Worm (Caenorhabditis elegans): ENCODE measurements around the gene F43G6.10.

The F43G6.10 gene

ce11 chrII:11813895-11814369 lies 4.8 kb downstream of the F43G6.10 start, which contains the start of gene F43G6.8:
F43G6.8 (minus strand) TSS chrII:11814092.
- TF ChIP-seq ceh-31 (tag; optimal IDR thresholded peaks at IDR 0.05) = peak; percentile 28
- TF ChIP-seq ref-2 (tag; optimal IDR thresholded peaks at IDR 0.05) = peak; percentile 20
- TF ChIP-seq hlh-30 (tag; optimal IDR thresholded peaks at IDR 0.05; ENCODE audit: insufficient read depth) = peak; percentile 84
- TF ChIP-seq ceh-34 (tag; optimal IDR thresholded peaks at IDR 0.05) = no peak
- peak; percentile 26 for TF ChIP-seq tbx-2 (tag; optimal IDR thresholded peaks at IDR 0.05)
- TF ChIP-seq ceh-18 (tag; optimal IDR thresholded peaks at IDR 0.05) = peak; percentile 14
- no peak for TF ChIP-seq fax-1 (tag; optimal IDR thresholded peaks at IDR 0.05)
- no peak for TF ChIP-seq syd-9 (tag; optimal IDR thresholded peaks at IDR 0.05)
- no peak for TF ChIP-seq dve-1 (tag; optimal IDR thresholded peaks at IDR 0.05)
- TF ChIP-seq hlh-8 (tag; optimal IDR thresholded peaks at IDR 0.05) = no peak
- TF ChIP-seq unc-55 (GFP tag; optimal IDR thresholded peaks at IDR 0.05) = no peak
- peak; percentile 21 for TF ChIP-seq nfya-1 (tag; optimal IDR thresholded peaks at IDR 0.05)

DNA sequence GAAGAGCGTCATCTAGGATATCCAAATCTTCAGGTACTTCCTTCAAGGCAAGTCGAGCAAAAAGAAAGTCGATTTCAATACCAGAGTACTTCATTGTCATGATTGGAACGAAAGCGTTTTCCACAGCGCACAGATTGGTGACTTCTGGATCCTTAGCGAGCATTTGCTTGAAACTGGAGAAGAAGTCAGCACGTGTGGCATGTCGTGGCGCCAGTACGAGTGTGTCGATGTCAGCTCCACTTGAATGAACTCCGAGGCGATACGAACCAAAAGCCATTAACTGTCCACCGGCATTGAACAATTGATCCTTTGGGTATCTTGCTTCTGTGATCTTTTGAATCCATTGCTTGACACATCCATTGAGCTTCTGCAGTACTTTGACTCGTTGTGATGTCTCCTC lies 6.9 kb downstream of the F43G6.10 start:
- TF ChIP-seq tbx-7 (tag; optimal IDR thresholded peaks at IDR 0.05) = no peak

ce11 chrII:11816475-11816874 lies 7.3 kb downstream of the F43G6.10 start, which contains the start of gene pap-3:
pap-3 (minus strand) TSS chrII:11816575.
- TF ChIP-seq elt-2 (tag; optimal IDR thresholded peaks at IDR 0.05) = no peak
- TF ChIP-seq hlh-30 (tag; optimal IDR thresholded peaks at IDR 0.05; ENCODE audit: insufficient read depth) = no peak

DNA sequence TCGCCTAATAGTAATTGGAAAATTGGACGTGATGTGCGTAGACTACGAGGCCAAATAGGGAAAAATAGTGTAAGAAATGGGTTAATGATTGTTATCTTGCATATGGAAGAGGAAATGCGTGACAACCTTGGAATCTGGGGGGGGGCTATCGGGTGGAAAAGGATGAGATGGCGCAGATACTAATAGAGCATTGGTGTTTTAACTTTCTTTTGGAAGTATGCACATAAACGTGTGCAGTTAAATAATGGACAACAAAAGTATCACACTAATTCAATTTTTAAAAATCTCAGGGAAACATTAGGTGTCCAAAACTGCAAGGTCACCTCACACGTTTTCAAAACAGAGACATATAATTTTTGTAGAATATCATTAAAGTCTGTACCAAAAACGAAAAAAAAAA lies 10.7 kb downstream of the F43G6.10 start, which contains the start of gene Y6D1A.2:
TSS of gene Y6D1A.2 (minus strand) at position 101 of the 400 bp plus-strand sequence.
- TF ChIP-seq ceh-31 (tag; optimal IDR thresholded peaks at IDR 0.05) = no peak
- no peak for TF ChIP-seq ceh-30 (tag; optimal IDR thresholded peaks at IDR 0.05)

- TF ChIP-seq ceh-45 (GFP tag; IDR thresholded peaks at IDR 0.05) (no peak), unc-55 (GFP tag; optimal IDR thresholded peaks at IDR 0.05) (no peak), ceh-6 (GFP tag; optimal IDR thresholded peaks at IDR 0.05) (no peak), gmeb-2 (tag; optimal IDR thresholded peaks at IDR 0.05) (no peak), unc-86 (tag; optimal IDR thresholded peaks at IDR 0.05) (no peak), pha-2 (tag; optimal IDR thresholded peaks at IDR 0.05) (no peak), T23F11.4 (GFP tag; optimal IDR thresholded peaks at IDR 0.05) (no peak), hlh-8 (tag; optimal IDR thresholded peaks at IDR 0.05) (no peak), ceh-9 (tag; optimal IDR thresholded peaks at IDR 0.05) (no peak), pag-3 (tag; optimal IDR thresholded peaks at IDR 0.05; ENCODE audit: borderline replicate concordance) (no peak)
These were observed 14.6 kb downstream of the F43G6.10 start, which contains the start of gene Y6D1A.1 for ce11 chrII:11823566-11824308. Y6D1A.1 (minus strand) TSS chrII:11823616.

ce11 chrII:11829920-11830319 lies 20.8 kb downstream of the F43G6.10 start, which contains the start of gene pes-5:
pes-5 (minus strand) TSS chrII:11830020.
- TF ChIP-seq lim-6 (tag; optimal IDR thresholded peaks at IDR 0.05) = no peak
- TF ChIP-seq dmd-4 (tag; optimal IDR thresholded peaks at IDR 0.05; ENCODE audit: borderline replicate concordance) = no peak
- no peak for TF ChIP-seq tbx-2 (tag; optimal IDR thresholded peaks at IDR 0.05)
- no peak for TF ChIP-seq ceh-6 (GFP tag; optimal IDR thresholded peaks at IDR 0.05)
- no peak for TF ChIP-seq eyg-1 (tag; optimal IDR thresholded peaks at IDR 0.05)
- TF ChIP-seq dve-1 (tag; optimal IDR thresholded peaks at IDR 0.05) = no peak
- no peak for TF ChIP-seq che-1 (tag; optimal IDR thresholded peaks at IDR 0.05)
- no peak for TF ChIP-seq pag-3 (tag; optimal IDR thresholded peaks at IDR 0.05; ENCODE audit: borderline replicate concordance)
- TF ChIP-seq hlh-8 (tag; optimal IDR thresholded peaks at IDR 0.05) = no peak
- no peak for TF ChIP-seq hlh-6 (tag; optimal IDR thresholded peaks at IDR 0.05)
- no peak for TF ChIP-seq Y22D7AL.16 (tag; optimal IDR thresholded peaks at IDR 0.05)
- TF ChIP-seq ceh-31 (tag; optimal IDR thresholded peaks at IDR 0.05) = no peak
- no peak for TF ChIP-seq hlh-15 (tag; optimal IDR thresholded peaks at IDR 0.05)
- TF ChIP-seq syd-9 (tag; optimal IDR thresholded peaks at IDR 0.05) = no peak
- TF ChIP-seq odd-2 (tag; optimal IDR thresholded peaks at IDR 0.05) = no peak
